Fruit fly (Drosophila melanogaster) whole organism, embryonic: ENCODE measurements around the gene obe.

Experiments
- Abd-B ChIP-seq: fragments of 200-800 bp; sonication (Bioruptor generic); optimal IDR thresholded peaks from 2 replicates; lab custom pipeline; 2018; ENCODE audit warnings: missing biosample characterization, mild to moderate bottlenecking, missing genetic modification characterization, moderate library complexity
- Awh ChIP-seq: fragments of 200-800 bp; sonication (Bioruptor generic); IDR thresholded peaks from 2 replicates; pipeline ENCODE4, ENCODE4 v1.3.6; 2022; ENCODE audit warnings: missing biosample characterization, missing genetic modification characterization
- CG10543 ChIP-seq: fragments of 200-800 bp; sonication (Bioruptor generic); optimal IDR thresholded peaks from 3 replicates; lab custom pipeline; 2017; ENCODE audit warnings: missing biosample characterization, mild to moderate bottlenecking, missing genetic modification characterization, moderate library complexity
- CG10654 ChIP-seq: fragments of 200-800 bp; sonication (Bioruptor generic); optimal IDR thresholded peaks from 2 replicates; lab custom pipeline; 2016; ENCODE audit warnings: missing biosample characterization, missing genetic modification characterization
- CG11247 ChIP-seq: fragments of 200-800 bp; sonication (Bioruptor generic); IDR thresholded peaks from 2 replicates; pipeline ENCODE4 v1.3.6; 2022; ENCODE audit warnings: missing biosample characterization, missing genetic modification characterization
- CG12104 ChIP-seq: fragments of 200-800 bp; sonication (Bioruptor generic); optimal IDR thresholded peaks from 3 replicates; lab custom pipeline; 2016; ENCODE audit warnings: missing biosample characterization, missing genetic modification characterization
- CG13287 ChIP-seq: fragments of 200-800 bp; sonication (Bioruptor generic); IDR thresholded peaks from 2 replicates; pipeline ENCODE4 v1.3.6; 2022; ENCODE audit warnings: missing biosample characterization, missing genetic modification characterization; ENCODE audit not compliant: partially characterized antibody
- CG32767 ChIP-seq: fragments of 200-800 bp; sonication (Bioruptor generic); IDR thresholded peaks from 2 replicates; pipeline ENCODE4 v1.3.6; 2022; ENCODE audit warnings: missing biosample characterization, missing genetic modification characterization
- CG3281 ChIP-seq: fragments of 200-800 bp; sonication (Bioruptor generic); optimal IDR thresholded peaks from 3 replicates; lab custom pipeline; 2017; ENCODE audit warnings: missing biosample characterization, mild to moderate bottlenecking, missing genetic modification characterization
- CG7556 ChIP-seq: fragments of 200-800 bp; sonication (Bioruptor generic); optimal IDR thresholded peaks from 2 replicates; lab custom pipeline; 2017; ENCODE audit warnings: missing biosample characterization, mild to moderate bottlenecking, missing genetic modification characterization
- CG7928 ChIP-seq: fragments of 200-800 bp; sonication (Bioruptor generic); optimal IDR thresholded peaks from 2 replicates; lab custom pipeline; 2017; ENCODE audit warnings: missing biosample characterization, mild to moderate bottlenecking, missing genetic modification characterization
- CG7987 ChIP-seq: fragments of 200-800 bp; sonication (Bioruptor generic); optimal IDR thresholded peaks from 2 replicates; lab custom pipeline; 2018; ENCODE audit warnings: missing biosample characterization, mild to moderate bottlenecking, missing genetic modification characterization, moderate library complexity
- CG9215 ChIP-seq: fragments of 200-800 bp; sonication (Bioruptor generic); IDR thresholded peaks from 2 replicates; pipeline ENCODE4 v1.3.6; 2022; ENCODE audit warnings: missing biosample characterization, missing genetic modification characterization
- CG9609 ChIP-seq: fragments of 200-800 bp; sonication (Bioruptor generic); optimal IDR thresholded peaks from 3 replicates; lab custom pipeline; 2016; ENCODE audit warnings: missing biosample characterization, missing genetic modification characterization
- CoRest ChIP-seq: fragments of 200-800 bp; sonication (Bioruptor generic); optimal IDR thresholded peaks from 3 replicates; lab custom pipeline; 2018; ENCODE audit warnings: missing biosample characterization, mild to moderate bottlenecking, missing genetic modification characterization, moderate library complexity
- D ChIP-seq, 2 experiments: fragments of 200-800 bp in 1 of 2; fragments of >200 bp in 1 of 2; sonication (Bioruptor generic) in 1 of 2; optimal IDR thresholded peaks; 2 replicates in 1 of 2; 3 replicates in 1 of 2; lab custom pipeline; 2017; ENCODE audit warnings: mild to moderate bottlenecking in 1 of 2, missing biosample characterization in 1 of 2, missing genetic modification characterization in 1 of 2, missing genetic modification reagents in 1 of 2
- Dref ChIP-seq: fragments of 200-800 bp; sonication (Bioruptor generic); IDR thresholded peaks from 2 replicates; pipeline ENCODE4 v1.3.6; 2022; ENCODE audit warnings: missing biosample characterization, missing genetic modification characterization
- HHEX ChIP-seq: fragments of 200-800 bp; sonication (Bioruptor generic); optimal IDR thresholded peaks from 3 replicates; lab custom pipeline; 2017; ENCODE audit warnings: missing biosample characterization, mild to moderate bottlenecking, missing genetic modification characterization, missing genetic modification reagents
- Kr ChIP-seq: fragments of 200-800 bp; sonication (Bioruptor generic); optimal IDR thresholded peaks from 2 replicates; lab custom pipeline; 2017; ENCODE audit warnings: missing biosample characterization, mild to moderate bottlenecking, missing genetic modification characterization
- Med ChIP-seq: fragments of 200-800 bp; sonication (Bioruptor generic); peaks from one replicate; lab custom pipeline; 2016; ENCODE audit warnings: missing biosample characterization, missing genetic modification characterization, mild to moderate bottlenecking, inconsistent platforms, moderate library complexity
- Mrtf ChIP-seq: fragments of 200-800 bp; sonication (Bioruptor generic); IDR thresholded peaks from 3 replicates; pipeline ENCODE4 v1.3.6; 2022; ENCODE audit warnings: missing biosample characterization, missing genetic modification characterization
- Nf-YB ChIP-seq: fragments of 200-800 bp; sonication (Bioruptor generic); optimal IDR thresholded peaks from 3 replicates; lab custom pipeline; 2019; ENCODE audit warnings: missing biosample characterization, mild to moderate bottlenecking, missing genetic modification characterization, moderate library complexity
- Sox100B ChIP-seq: fragments of 200-800 bp; sonication (Bioruptor generic); optimal IDR thresholded peaks from 3 replicates; lab custom pipeline; 2018; ENCODE audit warnings: missing biosample characterization, mild to moderate bottlenecking, missing genetic modification characterization
- Sry-β ChIP-seq: fragments of 200-800 bp; sonication (Bioruptor generic); optimal IDR thresholded peaks from 2 replicates; lab custom pipeline; 2018; ENCODE audit warnings: missing biosample characterization, mild to moderate bottlenecking, missing genetic modification characterization, moderate library complexity
- YL-1 ChIP-seq: fragments of 200-800 bp; sonication (Bioruptor generic); optimal IDR thresholded peaks from 3 replicates; lab custom pipeline; 2017; ENCODE audit warnings: missing biosample characterization, mild to moderate bottlenecking, missing genetic modification characterization
- al ChIP-seq: fragments of 200-800 bp; sonication (Bioruptor generic); IDR thresholded peaks from 2 replicates; pipeline ENCODE4 v1.3.6; 2022; ENCODE audit warnings: missing biosample characterization, missing genetic modification characterization
- bbx ChIP-seq: fragments of 200-800 bp; sonication (Bioruptor generic); IDR thresholded peaks from 2 replicates; pipeline ENCODE4 v1.3.6; 2022; ENCODE audit warnings: missing biosample characterization, missing genetic modification characterization; ENCODE audit not compliant: partially characterized antibody
- cad ChIP-seq: fragments of >200 bp; optimal IDR thresholded peaks from 2 replicates; lab custom pipeline; 2017; ENCODE audit warnings: missing biosample characterization, missing genetic modification characterization
- cato ChIP-seq: fragments of 200-800 bp; sonication (Bioruptor generic); optimal IDR thresholded peaks from 2 replicates; lab custom pipeline; 2016; ENCODE audit warnings: missing biosample characterization, missing genetic modification characterization, borderline replicate concordance
- chinmo ChIP-seq: fragments of 200-800 bp; sonication (Bioruptor generic); IDR thresholded peaks from 4 replicates; pipeline ENCODE4 v1.3.6; 2022; ENCODE audit warnings: missing biosample characterization, missing genetic modification characterization; ENCODE audit not compliant: partially characterized antibody
- ci ChIP-seq: fragments of 200-800 bp; sonication (Bioruptor generic); IDR thresholded peaks from 3 replicates; pipeline ENCODE4 v1.3.6; 2022; ENCODE audit warnings: missing biosample characterization, missing genetic modification characterization
- danr ChIP-seq: fragments of 200-800 bp; sonication (Bioruptor generic); IDR thresholded peaks from 2 replicates; pipeline ENCODE4 v1.3.6; 2022; ENCODE audit warnings: missing biosample characterization, missing genetic modification characterization
- dimm ChIP-seq: fragments of 200-800 bp; sonication (Bioruptor generic); IDR thresholded peaks from 2 replicates; pipeline ENCODE4 v1.3.6; 2022; ENCODE audit warnings: missing biosample characterization, missing genetic modification characterization
- eve ChIP-seq, 2 experiments: fragments of >200 bp; optimal IDR thresholded peaks; 2 replicates each; lab custom pipeline; 2017; ENCODE audit warnings: missing biosample characterization in 2 of 2, missing genetic modification characterization in 2 of 2
- ewg ChIP-seq: fragments of 200-800 bp; sonication (Bioruptor generic); optimal IDR thresholded peaks from 3 replicates; lab custom pipeline; 2017; ENCODE audit warnings: mild to moderate bottlenecking, missing biosample characterization, missing genetic modification reagents, missing genetic modification characterization
- exex ChIP-seq: fragments of 200-800 bp; sonication (Bioruptor generic); optimal IDR thresholded peaks from 4 replicates; lab custom pipeline; 2018; ENCODE audit warnings: missing biosample characterization, mild to moderate bottlenecking, missing genetic modification characterization, moderate library complexity
- nerfin-1 ChIP-seq: fragments of 200-800 bp; sonication (Bioruptor generic); optimal IDR thresholded peaks from 3 replicates; lab custom pipeline; 2019; ENCODE audit warnings: missing biosample characterization, mild to moderate bottlenecking, missing genetic modification characterization, moderate library complexity
- nom ChIP-seq: fragments of 200-800 bp; sonication (Bioruptor generic); optimal IDR thresholded peaks from 2 replicates; lab custom pipeline; 2017; ENCODE audit warnings: missing biosample characterization, missing genetic modification characterization, mild to moderate bottlenecking, moderate library complexity, missing genetic modification reagents
- otp ChIP-seq: fragments of 200-800 bp; sonication (Bioruptor generic); IDR thresholded peaks from 3 replicates; pipeline ENCODE4, ENCODE4 v1.3.6; 2022; ENCODE audit warnings: missing biosample characterization, missing genetic modification characterization
- sens ChIP-seq: fragments of 200-800 bp; sonication (Bioruptor generic); peaks from one replicate; lab custom pipeline; 2016; ENCODE audit warnings: missing biosample characterization, missing genetic modification characterization
- so ChIP-seq: fragments of 200-800 bp; sonication (Bioruptor generic); IDR thresholded peaks from 3 replicates; pipeline ENCODE4 v1.3.6; 2022; ENCODE audit warnings: missing biosample characterization, missing genetic modification characterization
- sr ChIP-seq: fragments of 200-800 bp; sonication (Bioruptor generic); IDR thresholded peaks from 3 replicates; pipeline ENCODE4 v1.3.6; 2022; ENCODE audit warnings: missing biosample characterization, missing genetic modification characterization
- tap ChIP-seq: fragments of 200-800 bp; optimal IDR thresholded peaks from 3 replicates; lab custom pipeline; 2019; ENCODE audit warnings: missing biosample characterization, mild to moderate bottlenecking, missing genetic modification characterization, moderate library complexity
- twi ChIP-seq: fragments of 200-800 bp; optimal IDR thresholded peaks from 2 replicates; lab custom pipeline; 2019; ENCODE audit warnings: missing biosample characterization, mild to moderate bottlenecking, missing genetic modification characterization, moderate library complexity
- vvl ChIP-seq: fragments of 200-800 bp; sonication (Bioruptor generic); IDR thresholded peaks from 2 replicates; pipeline ENCODE4 v1.3.6; 2022; ENCODE audit warnings: missing biosample characterization, missing genetic modification characterization
- zfh2 ChIP-seq: fragments of 200-800 bp; sonication (Bioruptor generic); optimal IDR thresholded peaks from 2 replicates; lab custom pipeline; 2016; ENCODE audit warnings: missing biosample characterization, missing genetic modification characterization

The obe gene

dm6 chr3R:15447791-15448190 is 38.1 kb upstream of the obe start:
- TF ChIP-seq Dref (GFP tag; lab: Robert Waterston, UW) (no peak), sens (GFP tag; lab: Kevin White, UChicago) (peak; percentile 8)

dm6 chr3R:15448657-15449056 is 37.2 kb upstream of the obe start:
- TF ChIP-seq CG32767 (GFP tag; lab: Robert Waterston, UW) (no peak), Awh (GFP tag; lab: Robert Waterston, UW) (peak; percentile 23; the same call in 1 of the 2 replicates), CG12104 (GFP tag; lab: Kevin White, UChicago) (no peak), nerfin-1 (tag; lab: Kevin White, UChicago) (no peak), Sry-β (GFP tag; lab: Kevin White, UChicago) (no peak), vvl (peak; percentile 73), otp (no peak), CG9609 (GFP tag; lab: Kevin White, UChicago) (no peak), CG7987 (GFP tag; lab: Kevin White, UChicago) (no peak), CG7928 (no peak), CG9215 (GFP tag; lab: Robert Waterston, UW) (no peak), chinmo (peak; percentile 91; the same call in 2 of the 4 replicates), eve (GFP tag; optimal IDR thresholded peaks at IDR 0.05; lab: Kevin White, UChicago) (no peak), nom (GFP tag; lab: Kevin White, UChicago) (no peak)
- TF ChIP-seq, all 482 proteins: peak for 3

dm6 chr3R:15451344-15452107 is 34.3 kb upstream of the obe start:
- no peak for TF ChIP-seq twi (tag; lab: Kevin White, UChicago)
- no peak for TF ChIP-seq D (optimal IDR thresholded peaks at IDR 0.05; lab: Kevin White, UChicago)
- TF ChIP-seq D (GFP tag; optimal IDR thresholded peaks at IDR 0.05; lab: Kevin White, UChicago) = no peak
- no peak for TF ChIP-seq cad (GFP tag; lab: Kevin White, UChicago)
- no peak for TF ChIP-seq CoRest (tag; lab: Kevin White, UChicago)
- TF ChIP-seq danr (GFP tag; lab: Robert Waterston, UW) = no peak
- no peak for TF ChIP-seq CG11247
- no peak for TF ChIP-seq cato (GFP tag; lab: Kevin White, UChicago)
- TF ChIP-seq dimm = no peak
- TF ChIP-seq Med (GFP tag; lab: Kevin White, UChicago) = peak; percentile 71
- TF ChIP-seq tap (tag; lab: Kevin White, UChicago) = no peak
- no peak for TF ChIP-seq exex (tag; lab: Kevin White, UChicago)
- no peak for TF ChIP-seq al (GFP tag; lab: Robert Waterston, UW)
- TF ChIP-seq HHEX (GFP tag; lab: Kevin White, UChicago) = no peak
- TF ChIP-seq CG10654 (GFP tag; lab: Kevin White, UChicago) = no peak
- peak; percentile 45 for TF ChIP-seq CG10543 (GFP tag; lab: Kevin White, UChicago)
- TF ChIP-seq CG13287 (GFP tag; lab: Robert Waterston, UW) = no peak
- no peak for TF ChIP-seq bbx (GFP tag; lab: Robert Waterston, UW)
- TF ChIP-seq ci = 0 out of 3 replicates have a peak, but pooled peaks have one; percentile 41
- TF ChIP-seq YL-1 = no peak
- no peak for TF ChIP-seq CG3281 (GFP tag; lab: Kevin White, UChicago)
- no peak for TF ChIP-seq Sox100B
- TF ChIP-seq zfh2 (GFP tag; lab: Kevin White, UChicago) = no peak
- TF ChIP-seq Dref (GFP tag; lab: Robert Waterston, UW) = 0 out of 2 replicates have a peak, but pooled peaks have one; percentile 28
- TF ChIP-seq vvl = peak; percentile 82
- TF ChIP-seq so = no peak
- no peak for TF ChIP-seq Abd-B (GFP tag; lab: Kevin White, UChicago)
- no peak for TF ChIP-seq Nf-YB (GFP tag; lab: Kevin White, UChicago)
- TF ChIP-seq CG7556 = no peak
- no peak for TF ChIP-seq ewg (GFP tag; lab: Kevin White, UChicago)
- TF ChIP-seq Mrtf (GFP tag; lab: Robert Waterston, UW) = no peak
- TF ChIP-seq sr = no peak
- no peak for TF ChIP-seq Kr (GFP tag; lab: Kevin White, UChicago)
